Worm (Caenorhabditis elegans) whole organism, young adult: Measurements from ENCODE around the gene col-36.
A peak's percentile ranks its signal among the peaks of the same experiment; 100 is the strongest.

ENCODE experiments used
- Y95B8A.8 ChIP-seq: fragments of 200-800 bp; sonication (Bioruptor generic); IDR thresholded peaks from 2 replicates; pipeline ENCODE4 v1.3.6; 2022; ENCODE audit warnings: missing genetic modification reagents, missing genetic modification characterization, missing compliant biosample characterization
- cebp-2 ChIP-seq: fragments of 200-800 bp; sonication (Bioruptor generic); IDR thresholded peaks from 2 replicates; pipeline ENCODE4 v1.3.6; 2022; ENCODE audit warnings: missing genetic modification characterization, missing compliant biosample characterization
- ceh-27 ChIP-seq: fragments of 200-800 bp; sonication (Bioruptor generic); optimal IDR thresholded peaks from 2 replicates; lab custom pipeline; 2018; ENCODE audit warnings: mild to moderate bottlenecking, missing genetic modification characterization, moderate library complexity, missing compliant biosample characterization
- ceh-40 ChIP-seq: fragments of 200-800 bp; sonication (Bioruptor generic); IDR thresholded peaks from 2 replicates; pipeline ENCODE4 v1.3.6; 2022; ENCODE audit warnings: missing genetic modification characterization, missing compliant biosample characterization
- dpl-1 ChIP-seq: fragments of 150-350 bp; optimal IDR thresholded peaks from 2 replicates; lab custom pipeline; 2014; ENCODE audit warnings: missing biosample characterization, missing genetic modification reagents, missing genetic modification characterization
- ets-4 ChIP-seq: fragments of 200-800 bp; sonication (Bioruptor generic); optimal IDR thresholded peaks from 2 replicates; lab custom pipeline; 2018; ENCODE audit warnings: mild to moderate bottlenecking, missing genetic modification characterization, missing compliant biosample characterization
- snpc-4 ChIP-seq, 5 experiments: fragments of 150-350 bp in 1 of 5; sonication (generic microtip) in 4 of 5; optimal IDR thresholded peaks; 2 replicates each; lab custom pipeline; 2014 to 2018; ENCODE audit warnings: missing genetic modification characterization in 5 of 5, missing biosample characterization in 3 of 5, antibody characterized with exemption in 2 of 5, mild to moderate bottlenecking in 2 of 5, missing compliant biosample characterization in 2 of 5, missing genotype in 2 of 5, moderate library complexity in 2 of 5, missing genetic modification reagents in 1 of 5

- TF ChIP-seq Y95B8A.8 (GFP tag; lab: Robert Waterston, UW) (no peak), cebp-2 (GFP tag; lab: Robert Waterston, UW) (no peak), dpl-1 (GFP tag; lab: Kevin White, UChicago) (no peak), ceh-27 (GFP tag; lab: Kevin White, UChicago) (no peak), ceh-40 (GFP tag; lab: Robert Waterston, UW) (no peak), snpc-4 (GFP tag; optimal IDR thresholded peaks at IDR 0.05; lab: Kevin White, UChicago) (no peak), snpc-4 (tag; optimal IDR thresholded peaks at IDR 0.05; lab: Kevin White, UChicago) (no peak), ets-4 (GFP tag; lab: Kevin White, UChicago) (peak; percentile 10)
Measured at ce11 chrII:7157415-7157814, 11.2 kb downstream of the col-36 start.
